Worm (Caenorhabditis elegans): Measurements from ENCODE around the gene B0564.2.

B0564.2 gene

ce11 chrIV:13098652-13099051, 8.8 kb upstream of the B0564.2 start, which contains the start of the genes dli-1, tin-9.2 and exos-4.1 (continued):
- TF ChIP-seq ztf-7 (tag; optimal IDR thresholded peaks at IDR 0.05) = no peak
- no peak for TF ChIP-seq lin-1 (GFP tag; IDR thresholded peaks at IDR 0.05)
- no peak for TF ChIP-seq Y48G9A.11 (GFP tag; IDR thresholded peaks at IDR 0.05)
- TF ChIP-seq fkh-10 (GFP tag; optimal IDR thresholded peaks at IDR 0.05) = peak; percentile 34
- TF ChIP-seq nhr-76 (tag; optimal IDR thresholded peaks at IDR 0.05) = no peak
- TF ChIP-seq hlh-30 (tag; optimal IDR thresholded peaks at IDR 0.05; ENCODE audit: insufficient read depth) = peak; percentile 46
- TF ChIP-seq mes-2 (tag; optimal IDR thresholded peaks at IDR 0.05; ENCODE audit: poor library complexity, severe bottlenecking) = peak; percentile 80
- TF ChIP-seq nhr-102 (tag; optimal IDR thresholded peaks at IDR 0.05) = no peak
- peak; percentile 33 for TF ChIP-seq duxl-1 (tag; optimal IDR thresholded peaks at IDR 0.05; ENCODE audit: poor library complexity)
- TF ChIP-seq Y105C5A.15 (GFP tag; IDR thresholded peaks at IDR 0.05) = no peak

ce11 chrIV:13100415-13100814, 7.0 kb upstream of the B0564.2 start, which contains the start of gene fask-1:
fask-1 (plus strand) TSS chrIV:13100715.
- TF ChIP-seq hmg-1.1 (GFP tag; IDR thresholded peaks at IDR 0.05) (no peak), lin-38 (GFP tag; IDR thresholded peaks at IDR 0.05) (0 out of 2 replicates have a peak, but pooled peaks have one; percentile 39)

- TF ChIP-seq php-3 (GFP tag; IDR thresholded peaks at IDR 0.05) = no peak
- TF ChIP-seq mes-2 (tag; optimal IDR thresholded peaks at IDR 0.05; ENCODE audit: poor library complexity, severe bottlenecking) = no peak
- no peak for TF ChIP-seq nhr-11 (tag; optimal IDR thresholded peaks at IDR 0.05)
- TF ChIP-seq nhr-10 (tag; optimal IDR thresholded peaks at IDR 0.05) = no peak
- no peak for TF ChIP-seq T20F7.1 (GFP tag; optimal IDR thresholded peaks at IDR 0.05)
- TF ChIP-seq Y48G9A.11 (GFP tag; IDR thresholded peaks at IDR 0.05) = no peak
- TF ChIP-seq duxl-1 (tag; optimal IDR thresholded peaks at IDR 0.05; ENCODE audit: poor library complexity) = no peak
- no peak for TF ChIP-seq ces-1 (GFP tag; optimal IDR thresholded peaks at IDR 0.05)
- no peak for TF ChIP-seq aly-2 (tag; optimal IDR thresholded peaks at IDR 0.05)
- no peak for TF ChIP-seq saeg-2 (GFP tag; IDR thresholded peaks at IDR 0.05)
- no peak for TF ChIP-seq F10B5.3 (tag; optimal IDR thresholded peaks at IDR 0.05)
- TF ChIP-seq fkh-10 (GFP tag; optimal IDR thresholded peaks at IDR 0.05) = no peak
Observed at ce11 chrIV:13104900-13105299, 2.6 kb upstream of the B0564.2 start, which contains the start of gene rde-11. rde-11 (plus strand) TSS chrIV:13105200.

- TF ChIP-seq unc-62 (GFP tag; optimal IDR thresholded peaks at IDR 0.05 in 1 of 2) (peak in 1 of 2 experiments; percentile 94), unc-62 (tag; optimal IDR thresholded peaks at IDR 0.05) (no peak), zfp-2 (tag; optimal IDR thresholded peaks at IDR 0.05) (no peak)
Observed at ce11 chrIV:13108430-13108829, 971 bp downstream of the B0564.2 start.

ce11 chrIV:13109751-13110150, 2.3 kb downstream of the B0564.2 start, which contains the start of gene best-1:
best-1 (minus strand) TSS chrIV:13109779.
- TF ChIP-seq mdl-1 (tag; optimal IDR thresholded peaks at IDR 0.05) (peak in 1 of 2 experiments; percentile 67), hlh-30 (tag; optimal IDR thresholded peaks at IDR 0.05; ENCODE audit: insufficient read depth) (peak; percentile 5), mxl-3 (GFP tag; optimal IDR thresholded peaks at IDR 0.05) (peak; percentile 32), lir-3 (tag; optimal IDR thresholded peaks at IDR 0.05) (no peak), dmd-6 (GFP tag; IDR thresholded peaks at IDR 0.05) (0 out of 2 replicates have a peak, but pooled peaks have one; percentile 17), nhr-28 (tag; optimal IDR thresholded peaks at IDR 0.05) (peak; percentile 52), rbr-2 (tag; optimal IDR thresholded peaks at IDR 0.05) (no peak), hlh-11 (tag; optimal IDR thresholded peaks at IDR 0.05) (peak; percentile 32)

- TF ChIP-seq nhr-28 (tag; optimal IDR thresholded peaks at IDR 0.05) = peak; percentile 56
- no peak for TF ChIP-seq dmd-8 (GFP tag; IDR thresholded peaks at IDR 0.05)
- TF ChIP-seq Y75B8A.6 (GFP tag; IDR thresholded peaks at IDR 0.05) = no peak
- peak in 1 of 2 experiments; percentile 30 for TF ChIP-seq mdl-1 (tag; optimal IDR thresholded peaks at IDR 0.05)
- peak; percentile 9 for TF ChIP-seq hlh-11 (tag; optimal IDR thresholded peaks at IDR 0.05)
- TF ChIP-seq nhr-10 (tag; optimal IDR thresholded peaks at IDR 0.05) = no peak
- no peak for TF ChIP-seq skn-1 (tag; optimal IDR thresholded peaks at IDR 0.05)
- no peak for TF ChIP-seq zfp-2 (tag; optimal IDR thresholded peaks at IDR 0.05)
- TF ChIP-seq ceh-28 (tag; optimal IDR thresholded peaks at IDR 0.05) = no peak
- TF ChIP-seq spr-1 (tag; optimal IDR thresholded peaks at IDR 0.05) = no peak
- TF ChIP-seq egl-27 (tag; optimal IDR thresholded peaks at IDR 0.05) = no peak
- TF ChIP-seq T26A8.4 (GFP tag; IDR thresholded peaks at IDR 0.05) = no peak
- no peak for TF ChIP-seq dpl-1 (GFP tag; optimal IDR thresholded peaks at IDR 0.05)
- TF ChIP-seq lin-29 (GFP tag; IDR thresholded peaks at IDR 0.05) = no peak
- no peak for TF ChIP-seq ZK337.2 (GFP tag; IDR thresholded peaks at IDR 0.05)
- no peak for TF ChIP-seq F37D6.2 (tag; optimal IDR thresholded peaks at IDR 0.05)
- TF ChIP-seq unc-39 (tag; optimal IDR thresholded peaks at IDR 0.05) = no peak
- peak; percentile 9 for TF ChIP-seq hlh-30 (tag; optimal IDR thresholded peaks at IDR 0.05; ENCODE audit: insufficient read depth)
Observed at ce11 chrIV:13110876-13111275, 3.4 kb downstream of the B0564.2 start.
